Worm (Caenorhabditis elegans): Measurements from ENCODE around the gene T07H8.11.

Gene T07H8.11

ce11 chrV:6906435-6906834 lies 44.8 kb downstream of the T07H8.11 start:
- no peak for TF ChIP-seq sem-2 (GFP tag; optimal IDR thresholded peaks at IDR 0.05)
- no peak for TF ChIP-seq drap-1 (GFP tag; optimal IDR thresholded peaks at IDR 0.05)
- TF ChIP-seq bed-3 (GFP tag; optimal IDR thresholded peaks at IDR 0.05) = no peak
- TF ChIP-seq nhr-237 (tag; optimal IDR thresholded peaks at IDR 0.05) = no peak
- TF ChIP-seq elt-1 (tag; optimal IDR thresholded peaks at IDR 0.05; ENCODE audit: borderline replicate concordance, insufficient read depth) = no peak
- TF ChIP-seq unc-120 (tag; optimal IDR thresholded peaks at IDR 0.05; ENCODE audit: poor library complexity, severe bottlenecking) = no peak
- no peak for TF ChIP-seq lin-32 (GFP tag; optimal IDR thresholded peaks at IDR 0.05)
- TF ChIP-seq hlh-1 (tag; optimal IDR thresholded peaks at IDR 0.05) = no peak
- TF ChIP-seq ceh-83 (GFP tag; optimal IDR thresholded peaks at IDR 0.05) = no peak
- TF ChIP-seq blmp-1 (tag; optimal IDR thresholded peaks at IDR 0.05) = no peak
- TF ChIP-seq tbx-8 (GFP tag; optimal IDR thresholded peaks at IDR 0.05) = no peak
- TF ChIP-seq nhr-12 (tag; optimal IDR thresholded peaks at IDR 0.05) = no peak

- no peak for TF ChIP-seq snpc-4 (tag; optimal IDR thresholded peaks at IDR 0.05)
- no peak for TF ChIP-seq nhr-12 (tag; optimal IDR thresholded peaks at IDR 0.05)
- no peak for TF ChIP-seq M03D4.4 (tag; optimal IDR thresholded peaks at IDR 0.05)
- no peak for TF ChIP-seq elt-1 (tag; optimal IDR thresholded peaks at IDR 0.05; ENCODE audit: borderline replicate concordance, insufficient read depth)
- TF ChIP-seq sptf-1 (tag; optimal IDR thresholded peaks at IDR 0.05) = no peak
- TF ChIP-seq nhr-237 (tag; optimal IDR thresholded peaks at IDR 0.05) = no peak
- TF ChIP-seq ceh-43 (GFP tag; optimal IDR thresholded peaks at IDR 0.05) = no peak
- no peak for TF ChIP-seq ceh-39 (tag; optimal IDR thresholded peaks at IDR 0.05)
- no peak for TF ChIP-seq mls-2 (tag; optimal IDR thresholded peaks at IDR 0.05)
- no peak for TF ChIP-seq ces-1 (GFP tag; optimal IDR thresholded peaks at IDR 0.05)
- no peak for TF ChIP-seq elt-3 (tag; optimal IDR thresholded peaks at IDR 0.05)
- TF ChIP-seq pha-4 (tag; optimal IDR thresholded peaks at IDR 0.05) = no peak
- TF ChIP-seq unc-62 (GFP tag; optimal IDR thresholded peaks at IDR 0.05) = no peak
- no peak for TF ChIP-seq zip-8 (tag; optimal IDR thresholded peaks at IDR 0.05)
- TF ChIP-seq lin-13 (tag; optimal IDR thresholded peaks at IDR 0.05) = no peak
- TF ChIP-seq flh-1 (GFP tag; optimal IDR thresholded peaks at IDR 0.05) = no peak
- no peak for TF ChIP-seq cnd-1 (tag; optimal IDR thresholded peaks at IDR 0.05)
- TF ChIP-seq nhr-2 (tag; optimal IDR thresholded peaks at IDR 0.05) = no peak
Observed at ce11 chrV:6901943-6902549, 49.2 kb downstream of the T07H8.11 start.

- TF ChIP-seq sem-2 (GFP tag; optimal IDR thresholded peaks at IDR 0.05) = no peak
- TF ChIP-seq ceh-83 (GFP tag; optimal IDR thresholded peaks at IDR 0.05) = no peak
- TF ChIP-seq ces-1 (GFP tag; optimal IDR thresholded peaks at IDR 0.05) = no peak
- TF ChIP-seq sptf-1 (tag; optimal IDR thresholded peaks at IDR 0.05) = no peak
- no peak for TF ChIP-seq unc-120 (tag; optimal IDR thresholded peaks at IDR 0.05; ENCODE audit: poor library complexity, severe bottlenecking)
- TF ChIP-seq snpc-4 (tag; optimal IDR thresholded peaks at IDR 0.05) = no peak
- no peak for TF ChIP-seq nhr-12 (tag; optimal IDR thresholded peaks at IDR 0.05)
- TF ChIP-seq unc-39 (tag; optimal IDR thresholded peaks at IDR 0.05) = no peak
- no peak for TF ChIP-seq nhr-237 (tag; optimal IDR thresholded peaks at IDR 0.05)
- TF ChIP-seq zip-8 (tag; optimal IDR thresholded peaks at IDR 0.05) = no peak
- TF ChIP-seq nhr-2 (tag; optimal IDR thresholded peaks at IDR 0.05) = no peak
- TF ChIP-seq mep-1 (tag; optimal IDR thresholded peaks at IDR 0.05) = no peak
- TF ChIP-seq ceh-43 (GFP tag; optimal IDR thresholded peaks at IDR 0.05) = no peak
- TF ChIP-seq lin-32 (GFP tag; optimal IDR thresholded peaks at IDR 0.05) = no peak
- TF ChIP-seq elt-1 (tag; optimal IDR thresholded peaks at IDR 0.05; ENCODE audit: borderline replicate concordance, insufficient read depth) = no peak
- TF ChIP-seq elt-3 (tag; optimal IDR thresholded peaks at IDR 0.05) = no peak
Observed at ce11 chrV:6900814-6901592, 50.2 kb downstream of the T07H8.11 start.
